Worm (Caenorhabditis elegans): ENCODE measurements around the gene C27A7.8.

DNA sequence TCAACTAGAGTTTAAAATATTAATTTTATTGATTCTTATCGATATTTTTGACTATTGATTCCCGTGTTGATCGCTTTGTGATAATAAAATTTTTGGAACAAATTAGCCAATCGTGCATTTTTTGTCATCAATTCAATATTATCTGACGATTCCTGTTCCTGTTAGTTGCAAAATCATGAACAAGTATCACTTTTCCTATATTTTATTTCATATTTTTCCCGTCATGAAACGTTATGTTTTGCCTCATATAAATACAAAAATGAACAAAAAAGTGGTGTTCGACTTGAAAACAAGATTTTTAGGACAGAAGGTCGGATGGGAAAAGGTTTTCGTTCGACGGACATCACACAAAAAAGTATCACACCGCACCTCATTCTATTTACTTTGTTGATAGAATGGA lies 31.7 kb upstream of the C27A7.8 start, which contains the start of gene C13C4.6:
- no peak for TF ChIP-seq ces-1 (GFP tag; optimal IDR thresholded peaks at IDR 0.05)
- TF ChIP-seq elt-3 (tag; optimal IDR thresholded peaks at IDR 0.05), result no peak
- TF ChIP-seq lin-13 (tag; optimal IDR thresholded peaks at IDR 0.05), result no peak
- no peak for TF ChIP-seq unc-62 (GFP tag; optimal IDR thresholded peaks at IDR 0.05)
- TF ChIP-seq nhr-12 (tag; optimal IDR thresholded peaks at IDR 0.05), result no peak
- TF ChIP-seq drap-1 (GFP tag; optimal IDR thresholded peaks at IDR 0.05), result no peak
- TF ChIP-seq sptf-1 (tag; optimal IDR thresholded peaks at IDR 0.05), result no peak
- no peak for TF ChIP-seq snpc-4 (tag; optimal IDR thresholded peaks at IDR 0.05)
- TF ChIP-seq unc-39 (tag; optimal IDR thresholded peaks at IDR 0.05), result no peak
- no peak for TF ChIP-seq mls-2 (tag; optimal IDR thresholded peaks at IDR 0.05)

Measured in whole organism, mixed stage, embryonic.